Fruit fly (Drosophila melanogaster) whole organism, pupa: ENCODE results near the gene CG6927.
A peak's percentile ranks its signal among the peaks of the same experiment; 100 is the strongest.

ENCODE experiments used
- CG10348 ChIP-seq: fragments of 200-800 bp; sonication (Bioruptor generic); IDR thresholded peaks from 2 replicates; pipeline ENCODE4 v1.3.6; 2022; ENCODE audit warnings: missing biosample characterization, missing genetic modification characterization
- CG17806 ChIP-seq: fragments of 200-800 bp; sonication (Bioruptor generic); optimal IDR thresholded peaks from 2 replicates; lab custom pipeline; 2018; ENCODE audit warnings: missing biosample characterization, mild to moderate bottlenecking, missing genetic modification characterization, moderate library complexity
- CG34367 ChIP-seq: fragments of 200-800 bp; sonication (Bioruptor generic); optimal IDR thresholded peaks from 2 replicates; lab custom pipeline; 2018; ENCODE audit warnings: missing biosample characterization, mild to moderate bottlenecking, missing genetic modification characterization
- D1 ChIP-seq: fragments of 200-800 bp; sonication (Bioruptor generic); optimal IDR thresholded peaks from 2 replicates; lab custom pipeline; 2018; ENCODE audit warnings: missing biosample characterization, mild to moderate bottlenecking, missing genetic modification characterization, moderate library complexity

- TF ChIP-seq CG34367, result no peak
- no peak for TF ChIP-seq CG10348
- no peak for TF ChIP-seq D1
- peak; percentile 27 for TF ChIP-seq CG17806
Measured at dm6 chrX:4935979-4936843, 29.5 kb downstream of the CG6927 start.
